Fruit fly (Drosophila melanogaster) whole organism, embryonic: Measurements from ENCODE around the gene Spn28Db.

Experiments used
- CG11695 ChIP-seq: fragments of 200-800 bp; sonication (Bioruptor generic); IDR thresholded peaks from 3 replicates; pipeline ENCODE4 v1.3.6; 2022; ENCODE audit warnings: missing biosample characterization, missing genetic modification characterization
- CG12219 ChIP-seq: fragments of 200-800 bp; sonication (Bioruptor generic); optimal IDR thresholded peaks from 3 replicates; lab custom pipeline; 2018; ENCODE audit warnings: missing biosample characterization, mild to moderate bottlenecking, missing genetic modification characterization
- CG12659 ChIP-seq: fragments of 200-800 bp; sonication (Bioruptor generic); optimal IDR thresholded peaks from 3 replicates; lab custom pipeline; 2017; ENCODE audit warnings: mild to moderate bottlenecking, missing biosample characterization, missing genetic modification reagents, missing genetic modification characterization
- CG14667 ChIP-seq: fragments of 200-800 bp; sonication (Bioruptor generic); IDR thresholded peaks from 2 replicates; pipeline ENCODE4 v1.3.6; 2022; ENCODE audit warnings: missing biosample characterization, missing genetic modification characterization
- CG16779 ChIP-seq: fragments of 200-800 bp; sonication (Bioruptor generic); IDR thresholded peaks from 2 replicates; pipeline ENCODE4 v1.3.6; 2022; ENCODE audit warnings: missing biosample characterization, missing genetic modification characterization
- CG17361 ChIP-seq: fragments of 200-800 bp; sonication (Bioruptor generic); IDR thresholded peaks from 3 replicates; pipeline ENCODE4 v1.3.6; 2022; ENCODE audit warnings: missing biosample characterization, missing genetic modification characterization
- CG2712 ChIP-seq: fragments of 200-800 bp; optimal IDR thresholded peaks from 3 replicates; lab custom pipeline; 2019; ENCODE audit warnings: missing biosample characterization, mild to moderate bottlenecking, missing genetic modification characterization, moderate library complexity
- CG32767 ChIP-seq: fragments of 200-800 bp; sonication (Bioruptor generic); IDR thresholded peaks from 2 replicates; pipeline ENCODE4 v1.3.6; 2022; ENCODE audit warnings: missing biosample characterization, missing genetic modification characterization
- CG6683 ChIP-seq: fragments of 200-800 bp; sonication (Bioruptor generic); optimal IDR thresholded peaks from 2 replicates; lab custom pipeline; 2017; ENCODE audit warnings: missing biosample characterization, mild to moderate bottlenecking, missing genetic modification characterization, missing genetic modification reagents
- CG6689 ChIP-seq: fragments of 200-800 bp; sonication (Bioruptor generic); IDR thresholded peaks from 2 replicates; pipeline ENCODE4 v1.3.6; 2022; ENCODE audit warnings: missing biosample characterization, missing genetic modification characterization
- CG6813 ChIP-seq: fragments of 200-800 bp; sonication (Bioruptor generic); optimal IDR thresholded peaks from 2 replicates; lab custom pipeline; 2017; ENCODE audit warnings: missing biosample characterization, missing genetic modification characterization, mild to moderate bottlenecking, moderate library complexity, missing genetic modification reagents
- CG8089 ChIP-seq: fragments of 200-800 bp; sonication (Bioruptor generic); optimal IDR thresholded peaks from 3 replicates; lab custom pipeline; 2016; ENCODE audit warnings: missing biosample characterization, missing genetic modification characterization
- CG8290 ChIP-seq, 3 experiments: fragments of 200-800 bp; sonication (Bioruptor generic); optimal IDR thresholded peaks; 2 replicates each; lab custom pipeline; 2016 to 2019; ENCODE audit warnings: missing biosample characterization in 3 of 3, missing genetic modification characterization in 3 of 3, mild to moderate bottlenecking in 2 of 3, moderate library complexity in 1 of 3
- CG9215 ChIP-seq: fragments of 200-800 bp; sonication (Bioruptor generic); IDR thresholded peaks from 2 replicates; pipeline ENCODE4 v1.3.6; 2022; ENCODE audit warnings: missing biosample characterization, missing genetic modification characterization
- CG9437 ChIP-seq: fragments of 200-800 bp; sonication (Bioruptor generic); optimal IDR thresholded peaks from 2 replicates; lab custom pipeline; 2018; ENCODE audit warnings: missing biosample characterization, mild to moderate bottlenecking, missing genetic modification characterization
- CG9727 ChIP-seq: fragments of 200-800 bp; sonication (Bioruptor generic); optimal IDR thresholded peaks from 3 replicates; lab custom pipeline; 2017; ENCODE audit warnings: missing biosample characterization, mild to moderate bottlenecking, missing genetic modification characterization
- CoRest ChIP-seq: fragments of 200-800 bp; sonication (Bioruptor generic); optimal IDR thresholded peaks from 3 replicates; lab custom pipeline; 2018; ENCODE audit warnings: missing biosample characterization, mild to moderate bottlenecking, missing genetic modification characterization, moderate library complexity
- Dip2 ChIP-seq: fragments of 200-800 bp; sonication (Bioruptor generic); IDR thresholded peaks from 2 replicates; pipeline ENCODE4 v1.3.6; 2022; ENCODE audit warnings: missing biosample characterization, missing genetic modification characterization
- Ets65A ChIP-seq: fragments of 200-800 bp; sonication (Bioruptor generic); peaks from one replicate; lab custom pipeline; 2016; ENCODE audit warnings: missing biosample characterization, missing genetic modification characterization
- Fer2 ChIP-seq: fragments of 200-800 bp; sonication (Bioruptor generic); optimal IDR thresholded peaks from 2 replicates; lab custom pipeline; 2018; ENCODE audit warnings: missing biosample characterization, mild to moderate bottlenecking, missing genetic modification characterization, moderate library complexity
- HHEX ChIP-seq: fragments of 200-800 bp; sonication (Bioruptor generic); optimal IDR thresholded peaks from 3 replicates; lab custom pipeline; 2017; ENCODE audit warnings: missing biosample characterization, mild to moderate bottlenecking, missing genetic modification characterization, missing genetic modification reagents
- HLHmδ ChIP-seq: fragments of 200-800 bp; sonication (Bioruptor generic); optimal IDR thresholded peaks from 2 replicates; lab custom pipeline; 2018; ENCODE audit warnings: missing biosample characterization, mild to moderate bottlenecking, missing genetic modification characterization, moderate library complexity
- Hsf ChIP-seq: fragments of 200-800 bp; sonication (Bioruptor generic); optimal IDR thresholded peaks from 3 replicates; lab custom pipeline; 2016; ENCODE audit warnings: missing biosample characterization, missing genetic modification characterization
- MBD-R2 ChIP-seq: fragments of 200-800 bp; sonication (Bioruptor generic); IDR thresholded peaks from 2 replicates; pipeline ENCODE4 v1.3.6; 2022; ENCODE audit warnings: missing biosample characterization, missing genetic modification characterization
- Myb ChIP-seq: fragments of 200-800 bp; sonication (Bioruptor generic); optimal IDR thresholded peaks from 2 replicates; lab custom pipeline; 2016; ENCODE audit warnings: missing biosample characterization, missing genetic modification characterization
- NFAT ChIP-seq: fragments of 200-800 bp; sonication (Bioruptor generic); IDR thresholded peaks from 2 replicates; pipeline ENCODE4 v1.3.6; 2022; ENCODE audit warnings: missing biosample characterization, missing genetic modification characterization
- Sin3A ChIP-seq: fragments of >200 bp; optimal IDR thresholded peaks from 2 replicates; lab custom pipeline; 2018
- Sry-δ ChIP-seq: fragments of 200-800 bp; sonication (Bioruptor generic); optimal IDR thresholded peaks from 2 replicates; lab custom pipeline; 2016; ENCODE audit warnings: missing biosample characterization, missing genetic modification characterization
- Ssrp ChIP-seq: fragments of 200-800 bp; sonication (Bioruptor generic); optimal IDR thresholded peaks from 2 replicates; lab custom pipeline; 2018; ENCODE audit warnings: missing biosample characterization, mild to moderate bottlenecking, missing genetic modification characterization, moderate library complexity
- chif ChIP-seq, 2 experiments: fragments of 200-800 bp; sonication (Bioruptor generic); optimal IDR thresholded peaks; 3 replicates each; lab custom pipeline; 2016; ENCODE audit warnings: missing biosample characterization in 2 of 2, missing genetic modification characterization in 2 of 2
- chinmo ChIP-seq: fragments of 200-800 bp; sonication (Bioruptor generic); IDR thresholded peaks from 4 replicates; pipeline ENCODE4 v1.3.6; 2022; ENCODE audit warnings: missing biosample characterization, missing genetic modification characterization; ENCODE audit not compliant: partially characterized antibody
- crc ChIP-seq: fragments of 200-800 bp; sonication (Bioruptor generic); optimal IDR thresholded peaks from 2 replicates; lab custom pipeline; 2016; ENCODE audit warnings: missing biosample characterization, missing genetic modification characterization
- dmrt11E ChIP-seq: fragments of 200-800 bp; sonication (Bioruptor generic); optimal IDR thresholded peaks from 3 replicates; lab custom pipeline; 2018; ENCODE audit warnings: missing biosample characterization, mild to moderate bottlenecking, missing genetic modification characterization, moderate library complexity
- eve ChIP-seq, 2 experiments: fragments of >200 bp; optimal IDR thresholded peaks; 2 replicates each; lab custom pipeline; 2017; ENCODE audit warnings: missing biosample characterization in 2 of 2, missing genetic modification characterization in 2 of 2
- ftz-f1 ChIP-seq: fragments of 200-800 bp; sonication (Bioruptor generic); optimal IDR thresholded peaks from 2 replicates; lab custom pipeline; 2016; ENCODE audit warnings: missing biosample characterization, missing genetic modification characterization
- gcm2 ChIP-seq: fragments of 200-800 bp; sonication (Bioruptor generic); optimal IDR thresholded peaks from 2 replicates; lab custom pipeline; 2016; ENCODE audit warnings: missing biosample characterization, missing genetic modification characterization
- gt ChIP-seq: fragments of 200-800 bp; sonication (Bioruptor generic); IDR thresholded peaks from 2 replicates; pipeline ENCODE4 v1.3.6; 2022; ENCODE audit warnings: missing biosample characterization, missing genetic modification characterization
- h ChIP-seq: fragments of >200 bp; optimal IDR thresholded peaks from 2 replicates; lab custom pipeline; 2017
- knrl ChIP-seq: fragments of 200-800 bp; sonication (Bioruptor generic); IDR thresholded peaks from 3 replicates; pipeline ENCODE4 v1.3.6; 2022; ENCODE audit warnings: missing biosample characterization, missing genetic modification characterization; ENCODE audit not compliant: partially characterized antibody
- nau ChIP-seq: fragments of 200-800 bp; sonication (Bioruptor generic); optimal IDR thresholded peaks from 3 replicates; lab custom pipeline; 2017; ENCODE audit warnings: missing biosample characterization, mild to moderate bottlenecking, missing genetic modification characterization, missing genetic modification reagents
- oc ChIP-seq: fragments of 200-800 bp; sonication (Bioruptor generic); optimal IDR thresholded peaks from 2 replicates; lab custom pipeline; 2018; ENCODE audit warnings: missing biosample characterization, mild to moderate bottlenecking, missing genetic modification characterization, moderate library complexity
- pb ChIP-seq: fragments of 200-800 bp; sonication (Bioruptor generic); optimal IDR thresholded peaks from 3 replicates; lab custom pipeline; 2016; ENCODE audit warnings: missing biosample characterization, missing genetic modification characterization
- pum ChIP-seq: fragments of 200-800 bp; sonication (Bioruptor generic); optimal IDR thresholded peaks from 2 replicates; lab custom pipeline; 2016; ENCODE audit warnings: missing biosample characterization, missing genetic modification characterization
- rib ChIP-seq: fragments of 200-800 bp; sonication (Bioruptor generic); IDR thresholded peaks from 2 replicates; pipeline ENCODE4 v1.3.6; 2022; ENCODE audit warnings: missing biosample characterization, missing genetic modification characterization
- sd ChIP-seq: fragments of 200-800 bp; sonication (Bioruptor generic); optimal IDR thresholded peaks from 3 replicates; lab custom pipeline; 2018; ENCODE audit warnings: missing biosample characterization, mild to moderate bottlenecking, missing genetic modification characterization, moderate library complexity
- sima ChIP-seq: fragments of 200-800 bp; sonication (Bioruptor generic); optimal IDR thresholded peaks from 2 replicates; lab custom pipeline; 2016; ENCODE audit warnings: missing biosample characterization, missing genetic modification characterization
- sisA ChIP-seq: fragments of 200-800 bp; sonication (Bioruptor generic); IDR thresholded peaks from 2 replicates; pipeline ENCODE4 v1.3.6; 2022; ENCODE audit warnings: missing biosample characterization, missing genetic modification characterization
- ssp ChIP-seq: fragments of 200-800 bp; sonication (Bioruptor generic); IDR thresholded peaks from 2 replicates; pipeline ENCODE4 v1.3.6; 2022; ENCODE audit warnings: missing biosample characterization, missing genetic modification characterization
- tna ChIP-seq: fragments of 200-800 bp; sonication (Bioruptor generic); IDR thresholded peaks from 2 replicates; pipeline ENCODE4 v1.3.6; 2022; ENCODE audit warnings: missing biosample characterization, missing genetic modification characterization; ENCODE audit not compliant: partially characterized antibody
- toy ChIP-seq: fragments of 200-800 bp; sonication (Bioruptor generic); IDR thresholded peaks from 2 replicates; pipeline ENCODE4 v1.3.6; 2022; ENCODE audit warnings: missing biosample characterization, missing genetic modification characterization
- vvl ChIP-seq: fragments of 200-800 bp; sonication (Bioruptor generic); IDR thresholded peaks from 2 replicates; pipeline ENCODE4 v1.3.6; 2022; ENCODE audit warnings: missing biosample characterization, missing genetic modification characterization
- zfh1 ChIP-seq: fragments of 200-800 bp; sonication (Bioruptor generic); IDR thresholded peaks from 3 replicates; pipeline ENCODE4 v1.3.6; 2022; ENCODE audit warnings: missing biosample characterization, missing genetic modification characterization

Spn28Db gene

dm6 chr2L:7890654-7891114, at the start of gene Spn28Db (continued):
- TF ChIP-seq ssp (no peak), knrl (GFP tag; lab: Robert Waterston, UW) (peak; percentile 73), Myb (GFP tag; lab: Kevin White, UChicago) (peak; percentile 76), MBD-R2 (GFP tag; lab: Robert Waterston, UW) (no peak), dmrt11E (tag; lab: Kevin White, UChicago) (no peak), Fer2 (tag; lab: Kevin White, UChicago) (no peak), NFAT (GFP tag; lab: Robert Waterston, UW) (peak; percentile 58; the same call in 1 of the 2 replicates), Sry-δ (GFP tag; lab: Kevin White, UChicago) (no peak), vvl (no peak), CG32767 (no peak), Hsf (GFP tag; lab: Kevin White, UChicago) (no peak), CG6813 (no peak), rib (GFP tag; lab: Robert Waterston, UW) (no peak), HHEX (GFP tag; lab: Kevin White, UChicago) (no peak), Dip2 (peak; percentile 96), CG16779 (GFP tag; lab: Robert Waterston, UW) (no peak), chif (GFP tag; optimal IDR thresholded peaks at IDR 0.05; lab: Kevin White, UChicago) (peak in 1 of 2 experiments; percentile 28), eve (GFP tag; optimal IDR thresholded peaks at IDR 0.05; lab: Kevin White, UChicago) (no peak), HLHmδ (GFP tag; lab: Kevin White, UChicago) (no peak), CG6689 (GFP tag; lab: Robert Waterston, UW) (no peak), CG6683 (no peak), CG14667 (GFP tag; lab: Robert Waterston, UW) (no peak), ftz-f1 (no peak), CG2712 (tag; lab: Kevin White, UChicago) (peak; percentile 38), pb (GFP tag; lab: Kevin White, UChicago) (no peak), Ssrp (tag; lab: Kevin White, UChicago) (no peak), CG8290 (GFP tag; optimal IDR thresholded peaks at IDR 0.05; lab: Kevin White, UChicago) (peak; percentile 6), CG8290 (tag; optimal IDR thresholded peaks at IDR 0.05; lab: Kevin White, UChicago) (no peak), toy (GFP tag; lab: Robert Waterston, UW) (no peak), CG9437 (GFP tag; lab: Kevin White, UChicago) (no peak), gt (no peak), CG9215 (GFP tag; lab: Robert Waterston, UW) (no peak), sisA (GFP tag; lab: Robert Waterston, UW) (no peak), CG8089 (GFP tag; lab: Kevin White, UChicago) (no peak), tna (GFP tag; lab: Robert Waterston, UW) (no peak), Ets65A (GFP tag; lab: Kevin White, UChicago) (peak; percentile 84), oc (tag; lab: Kevin White, UChicago) (no peak), nau (GFP tag; lab: Kevin White, UChicago) (no peak), CG12659 (GFP tag; lab: Kevin White, UChicago) (no peak), sima (GFP tag; lab: Kevin White, UChicago) (no peak), gcm2 (no peak), chinmo (GFP tag; lab: Robert Waterston, UW) (no peak), pum (no peak), CG11695 (no peak), CoRest (tag; lab: Kevin White, UChicago) (no peak), h (lab: Kevin White, UChicago) (no peak), CG9727 (GFP tag; lab: Kevin White, UChicago) (no peak), crc (GFP tag; lab: Kevin White, UChicago) (no peak), zfh1 (GFP tag; lab: Robert Waterston, UW) (no peak), CG12219 (GFP tag; lab: Kevin White, UChicago) (no peak), Sin3A (lab: Kevin White, UChicago) (no peak), CG17361 (GFP tag; lab: Robert Waterston, UW) (no peak), sd (no peak)
